Worm (Caenorhabditis elegans): ENCODE data around the gene coq-3.
A peak's percentile ranks its signal among the peaks of the same experiment; 100 is the strongest.

The coq-3 gene

DNA sequence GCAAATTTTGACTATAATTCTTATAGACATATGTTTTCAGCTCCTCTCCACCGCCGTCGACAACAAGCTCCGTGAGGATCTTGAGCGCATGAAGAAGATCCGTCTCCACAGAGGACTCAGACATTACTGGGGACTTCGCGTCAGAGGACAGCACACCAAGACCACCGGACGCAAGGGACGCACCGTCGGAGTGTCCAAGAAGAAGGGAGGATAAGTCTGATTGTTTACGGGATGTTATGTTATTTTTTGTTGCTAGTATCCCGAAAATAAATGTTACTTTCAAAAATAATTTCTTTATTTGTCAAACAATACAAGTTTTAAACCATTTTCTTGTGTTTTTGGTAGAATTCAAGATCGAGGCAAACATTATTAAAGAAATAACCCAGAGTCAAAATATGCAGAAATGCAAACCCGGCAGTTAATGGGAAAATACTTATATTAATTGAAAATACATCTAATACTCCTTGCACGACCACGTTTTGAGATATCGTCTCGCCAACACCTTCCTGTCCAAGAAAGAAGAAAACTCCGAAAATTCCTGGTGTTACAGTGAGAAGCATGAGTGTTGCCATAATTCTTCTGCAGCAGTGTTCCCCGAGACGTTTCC, 30.1 kb upstream of the coq-3 start:
- TF ChIP-seq ets-7 (tag; optimal IDR thresholded peaks at IDR 0.05) (no peak), pes-1 (GFP tag; IDR thresholded peaks at IDR 0.05) (no peak), aly-1 (tag; optimal IDR thresholded peaks at IDR 0.05) (no peak), hmbx-1 (tag; optimal IDR thresholded peaks at IDR 0.05) (no peak), tbx-37 (GFP tag; conservative IDR thresholded peaks at IDR 0.05) (no peak), ceh-13 (GFP tag; optimal IDR thresholded peaks at IDR 0.05) (no peak), flt-1 (GFP tag; IDR thresholded peaks at IDR 0.05) (no peak), tra-4 (tag; optimal IDR thresholded peaks at IDR 0.05) (no peak), B0310.2 (tag; optimal IDR thresholded peaks at IDR 0.05) (no peak), hmg-4 (GFP tag; optimal IDR thresholded peaks at IDR 0.05) (no peak), scrt-1 (GFP tag; IDR thresholded peaks at IDR 0.05) (no peak), ceh-36 (tag; optimal IDR thresholded peaks at IDR 0.05) (no peak), ama-1 (optimal IDR thresholded peaks at IDR 0.05) (no peak), tbx-11 (GFP tag; IDR thresholded peaks at IDR 0.05) (no peak), sea-1 (GFP tag; conservative IDR thresholded peaks at IDR 0.05) (no peak), hnd-1 (tag; optimal IDR thresholded peaks at IDR 0.05) (no peak), F13C5.2 (tag; optimal IDR thresholded peaks at IDR 0.05) (no peak)

DNA sequence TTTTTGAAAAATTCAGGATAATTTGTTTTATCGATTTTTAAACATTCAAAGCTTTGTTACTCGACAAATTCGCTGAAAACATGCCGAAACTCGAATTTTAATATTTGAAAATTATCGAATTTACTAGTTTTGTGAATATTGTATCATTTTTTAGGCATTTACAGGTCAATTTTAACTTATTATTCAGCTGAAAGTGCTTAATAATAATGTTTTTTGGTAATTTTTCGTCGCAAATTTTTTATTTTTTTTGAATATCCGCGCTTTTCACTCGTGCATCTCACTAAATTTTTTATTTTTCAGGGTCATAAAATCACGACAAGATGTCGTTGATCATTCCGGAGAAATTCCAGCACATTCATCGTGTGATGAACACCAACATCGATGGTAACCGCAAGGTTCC, 29.3 kb upstream of the coq-3 start, which contains the start of gene rps-18:
Gene rps-18 (plus strand): TSS at position 301 of the 400 bp plus-strand sequence.
- TF ChIP-seq ama-1 (optimal IDR thresholded peaks at IDR 0.05) (no peak), hmg-4 (GFP tag; optimal IDR thresholded peaks at IDR 0.05) (no peak), ets-7 (tag; optimal IDR thresholded peaks at IDR 0.05) (no peak), tbx-11 (GFP tag; IDR thresholded peaks at IDR 0.05) (no peak)

DNA sequence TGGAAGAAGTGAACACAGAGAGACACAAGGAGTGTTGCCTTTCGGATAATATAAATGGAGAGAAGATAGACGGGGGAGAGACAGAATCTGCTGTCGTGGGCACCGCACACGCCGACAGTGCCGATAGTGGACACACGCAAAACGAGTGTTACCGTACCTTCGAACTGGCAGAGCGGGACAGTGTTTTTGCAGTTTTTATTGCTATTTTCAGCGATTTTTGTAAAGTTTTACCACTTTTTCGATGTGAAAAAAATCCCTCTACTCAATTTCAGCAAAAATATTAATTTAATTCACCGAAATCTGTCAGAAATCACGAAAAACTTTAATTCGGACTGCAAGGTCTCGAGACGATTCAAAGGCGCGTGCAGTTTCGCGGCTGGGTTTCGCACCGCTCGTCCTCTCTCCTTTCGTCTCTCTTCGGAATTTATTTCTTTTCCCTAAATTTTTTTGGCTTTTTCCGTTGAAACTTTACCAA, 28.8 kb upstream of the coq-3 start, which contains the start of gene sec-61.A:
Gene sec-61.A (minus strand): TSS at position 387 of the 475 bp plus-strand sequence.
- TF ChIP-seq ceh-36 (tag; optimal IDR thresholded peaks at IDR 0.05): no peak
- TF ChIP-seq F13C5.2 (tag; optimal IDR thresholded peaks at IDR 0.05): peak; percentile 57
- peak; percentile 59 for TF ChIP-seq hmg-4 (GFP tag; optimal IDR thresholded peaks at IDR 0.05)
- TF ChIP-seq tra-4 (tag; optimal IDR thresholded peaks at IDR 0.05): no peak

DNA sequence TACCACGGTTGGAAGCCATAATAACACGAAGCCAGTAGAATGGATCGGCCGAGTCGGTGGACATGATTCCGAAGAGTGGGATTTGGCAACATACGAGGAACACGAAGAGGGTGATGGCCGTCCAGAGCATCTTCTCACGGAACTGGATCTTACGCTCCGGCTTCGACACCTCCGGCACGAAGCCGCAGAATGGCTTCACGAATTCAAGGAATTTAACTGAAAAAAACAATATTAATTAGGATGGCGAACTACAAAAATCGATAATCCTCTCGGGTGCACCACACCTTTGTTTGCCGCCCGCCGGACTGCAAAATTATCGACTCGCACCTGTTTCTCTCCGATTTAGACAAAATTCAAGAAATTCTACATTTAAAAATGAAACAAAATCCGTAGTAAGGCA, 28.1 kb upstream of the coq-3 start:
- TF ChIP-seq B0310.2 (tag; optimal IDR thresholded peaks at IDR 0.05) (no peak), hmbx-1 (tag; optimal IDR thresholded peaks at IDR 0.05) (no peak), sea-1 (GFP tag; conservative IDR thresholded peaks at IDR 0.05) (no peak), F13C5.2 (tag; optimal IDR thresholded peaks at IDR 0.05) (no peak), ets-7 (tag; optimal IDR thresholded peaks at IDR 0.05) (no peak), pes-1 (GFP tag; IDR thresholded peaks at IDR 0.05) (no peak), ceh-36 (tag; optimal IDR thresholded peaks at IDR 0.05) (no peak), ceh-13 (GFP tag; optimal IDR thresholded peaks at IDR 0.05) (no peak), flt-1 (GFP tag; IDR thresholded peaks at IDR 0.05) (no peak), scrt-1 (GFP tag; IDR thresholded peaks at IDR 0.05) (no peak), hnd-1 (tag; optimal IDR thresholded peaks at IDR 0.05) (no peak), ama-1 (optimal IDR thresholded peaks at IDR 0.05) (no peak), tbx-37 (GFP tag; conservative IDR thresholded peaks at IDR 0.05) (no peak), hmg-4 (GFP tag; optimal IDR thresholded peaks at IDR 0.05) (no peak), tra-4 (tag; optimal IDR thresholded peaks at IDR 0.05) (no peak), tbx-11 (GFP tag; IDR thresholded peaks at IDR 0.05) (no peak), aly-1 (tag; optimal IDR thresholded peaks at IDR 0.05) (no peak)

DNA sequence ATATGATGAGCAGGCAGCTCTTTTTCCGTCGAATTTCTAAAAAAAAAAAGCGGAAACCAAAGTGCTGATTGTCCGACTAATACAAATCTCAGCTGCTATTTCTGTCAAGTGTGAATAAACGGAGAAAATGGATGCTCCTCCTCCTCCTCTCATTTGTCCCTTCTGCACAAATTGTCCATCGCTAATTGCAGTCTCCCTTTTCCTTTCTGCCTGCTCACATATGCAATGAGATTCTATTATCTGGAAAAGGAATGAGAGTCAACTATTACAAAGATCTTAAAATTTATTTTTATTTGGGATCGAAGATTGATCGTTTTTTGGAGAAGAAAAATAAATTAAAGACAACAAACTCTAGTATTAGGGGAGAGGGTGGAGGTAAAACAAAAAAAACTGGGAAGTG, 26.1 kb upstream of the coq-3 start:
- no peak for TF ChIP-seq hmg-4 (GFP tag; optimal IDR thresholded peaks at IDR 0.05)
- TF ChIP-seq ama-1 (optimal IDR thresholded peaks at IDR 0.05): peak; percentile 38
- TF ChIP-seq sea-1 (GFP tag; conservative IDR thresholded peaks at IDR 0.05): no peak
- TF ChIP-seq ets-7 (tag; optimal IDR thresholded peaks at IDR 0.05): no peak

DNA sequence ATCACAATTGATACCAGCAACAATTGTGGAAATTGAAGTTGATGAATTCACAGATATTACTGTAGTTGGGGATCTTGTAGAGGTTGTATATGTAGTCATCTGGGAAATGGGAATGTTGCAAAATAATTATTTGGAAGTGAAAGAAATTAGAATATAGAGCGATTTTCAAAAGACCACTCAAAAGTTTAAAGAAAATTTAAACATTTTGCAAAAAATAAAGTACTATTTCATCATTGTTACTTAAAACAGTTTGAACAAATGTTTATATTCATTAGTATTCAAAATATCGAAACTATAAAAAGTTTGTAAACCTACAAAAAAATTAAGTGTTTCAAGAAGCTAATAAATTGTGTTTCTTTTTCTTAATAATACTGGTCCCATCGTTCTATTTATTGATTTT, 20.2 kb upstream of the coq-3 start, which contains the start of gene Y57G11C.46:
Gene Y57G11C.46 (minus strand): TSS at position 101 of the 400 bp plus-strand sequence.
- TF ChIP-seq ceh-36 (tag; optimal IDR thresholded peaks at IDR 0.05): no peak
- no peak for TF ChIP-seq hmg-4 (GFP tag; optimal IDR thresholded peaks at IDR 0.05)
- TF ChIP-seq tra-4 (tag; optimal IDR thresholded peaks at IDR 0.05): no peak
- no peak for TF ChIP-seq pes-1 (GFP tag; IDR thresholded peaks at IDR 0.05)
- TF ChIP-seq ets-7 (tag; optimal IDR thresholded peaks at IDR 0.05): no peak

DNA sequence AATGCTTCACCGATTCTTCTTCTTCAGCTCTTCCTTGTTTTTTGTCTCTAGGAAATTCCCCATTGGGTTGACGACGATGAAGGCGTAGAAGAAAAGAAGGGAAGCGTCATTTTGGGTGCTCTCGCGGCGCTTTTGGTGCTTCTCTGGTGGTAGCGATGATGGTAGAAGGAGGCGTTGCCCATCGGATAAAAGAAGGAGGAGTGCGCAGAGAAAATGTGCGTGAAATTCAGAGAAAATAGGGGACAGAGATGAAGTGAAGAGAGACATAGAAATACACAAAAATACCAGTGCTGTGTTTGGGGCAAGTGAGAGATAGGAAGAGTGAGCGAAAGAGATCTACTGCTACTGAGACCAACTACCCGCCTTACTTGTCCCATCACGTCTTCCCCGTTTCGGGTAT, 10.8 kb upstream of the coq-3 start, which contains the start of gene oig-5:
Gene oig-5 (plus strand): TSS at position 301 of the 400 bp plus-strand sequence.
- no peak for TF ChIP-seq hmg-4 (GFP tag; optimal IDR thresholded peaks at IDR 0.05)
- no peak for TF ChIP-seq hnd-1 (tag; optimal IDR thresholded peaks at IDR 0.05)
- TF ChIP-seq tbx-37 (GFP tag; conservative IDR thresholded peaks at IDR 0.05): no peak
- no peak for TF ChIP-seq tra-4 (tag; optimal IDR thresholded peaks at IDR 0.05)
- no peak for TF ChIP-seq ama-1 (optimal IDR thresholded peaks at IDR 0.05)
- TF ChIP-seq flt-1 (GFP tag; IDR thresholded peaks at IDR 0.05): no peak
- TF ChIP-seq ceh-36 (tag; optimal IDR thresholded peaks at IDR 0.05): no peak
- TF ChIP-seq aly-1 (tag; optimal IDR thresholded peaks at IDR 0.05): no peak
- no peak for TF ChIP-seq scrt-1 (GFP tag; IDR thresholded peaks at IDR 0.05)
- no peak for TF ChIP-seq hmbx-1 (tag; optimal IDR thresholded peaks at IDR 0.05)
- no peak for TF ChIP-seq ceh-13 (GFP tag; optimal IDR thresholded peaks at IDR 0.05)
- TF ChIP-seq sea-1 (GFP tag; conservative IDR thresholded peaks at IDR 0.05): no peak
- no peak for TF ChIP-seq tbx-11 (GFP tag; IDR thresholded peaks at IDR 0.05)
- no peak for TF ChIP-seq B0310.2 (tag; optimal IDR thresholded peaks at IDR 0.05)
- TF ChIP-seq F13C5.2 (tag; optimal IDR thresholded peaks at IDR 0.05): no peak
- no peak for TF ChIP-seq pes-1 (GFP tag; IDR thresholded peaks at IDR 0.05)
- TF ChIP-seq ets-7 (tag; optimal IDR thresholded peaks at IDR 0.05): no peak

DNA sequence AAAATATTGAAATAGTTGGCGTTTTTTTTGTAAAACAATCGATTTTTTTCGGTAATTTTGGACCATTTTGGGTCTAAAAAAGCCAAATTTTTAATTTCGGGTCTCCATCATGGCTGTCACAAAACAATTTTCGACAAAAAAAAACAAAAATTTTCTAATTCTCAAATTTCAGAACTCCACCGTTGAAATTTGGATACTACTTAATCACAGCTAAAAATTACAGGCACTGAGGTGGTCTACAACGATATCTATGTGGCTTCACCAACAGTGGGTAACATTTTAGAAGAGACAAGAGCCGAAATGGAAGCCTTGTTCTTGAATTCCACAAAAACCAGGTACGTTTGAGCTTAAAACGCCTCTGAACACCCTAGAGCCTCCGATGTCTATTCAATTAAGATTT, 6.2 kb upstream of the coq-3 start, which contains the start of gene Y57G11C.1142:
Gene Y57G11C.1142 (plus strand): TSS at position 301 of the 400 bp plus-strand sequence.
- TF ChIP-seq flt-1 (GFP tag; IDR thresholded peaks at IDR 0.05): no peak
- TF ChIP-seq F13C5.2 (tag; optimal IDR thresholded peaks at IDR 0.05): no peak
- no peak for TF ChIP-seq ama-1 (optimal IDR thresholded peaks at IDR 0.05)
- TF ChIP-seq scrt-1 (GFP tag; IDR thresholded peaks at IDR 0.05): no peak
- TF ChIP-seq hmbx-1 (tag; optimal IDR thresholded peaks at IDR 0.05): no peak
- no peak for TF ChIP-seq tbx-37 (GFP tag; conservative IDR thresholded peaks at IDR 0.05)
- no peak for TF ChIP-seq B0310.2 (tag; optimal IDR thresholded peaks at IDR 0.05)
- no peak for TF ChIP-seq tra-4 (tag; optimal IDR thresholded peaks at IDR 0.05)
- TF ChIP-seq sea-1 (GFP tag; conservative IDR thresholded peaks at IDR 0.05): no peak
- no peak for TF ChIP-seq ceh-36 (tag; optimal IDR thresholded peaks at IDR 0.05)
- TF ChIP-seq aly-1 (tag; optimal IDR thresholded peaks at IDR 0.05): no peak
- TF ChIP-seq ets-7 (tag; optimal IDR thresholded peaks at IDR 0.05): no peak
- TF ChIP-seq hnd-1 (tag; optimal IDR thresholded peaks at IDR 0.05): no peak
